Worm (Caenorhabditis elegans) whole organism, L4/young adult: ENCODE measurements around the gene F56D6.22.
"Not testable (repeated sequence)": the region's sequence is repeated elsewhere in the genome, so short reads cannot be mapped to it uniquely, and the experiment has no call there.

Experiments used
- W03F9.2 ChIP-seq: fragments of 150-350 bp; optimal IDR thresholded peaks from 2 replicates; lab custom pipeline; 2014; ENCODE audit warnings: missing biosample characterization, missing genetic modification characterization
- dao-5 ChIP-seq: sonication (generic microtip); optimal IDR thresholded peaks from 2 replicates; lab custom pipeline; 2016; ENCODE audit warnings: missing genotype, missing genetic modification characterization, moderate library complexity, missing compliant biosample characterization
- him-1 ChIP-seq: sonication (generic microtip); optimal IDR thresholded peaks from 2 replicates; lab custom pipeline; 2016; ENCODE audit warnings: missing genotype, missing genetic modification reagents, missing genetic modification characterization, missing compliant biosample characterization

F56D6.22 gene

DNA sequence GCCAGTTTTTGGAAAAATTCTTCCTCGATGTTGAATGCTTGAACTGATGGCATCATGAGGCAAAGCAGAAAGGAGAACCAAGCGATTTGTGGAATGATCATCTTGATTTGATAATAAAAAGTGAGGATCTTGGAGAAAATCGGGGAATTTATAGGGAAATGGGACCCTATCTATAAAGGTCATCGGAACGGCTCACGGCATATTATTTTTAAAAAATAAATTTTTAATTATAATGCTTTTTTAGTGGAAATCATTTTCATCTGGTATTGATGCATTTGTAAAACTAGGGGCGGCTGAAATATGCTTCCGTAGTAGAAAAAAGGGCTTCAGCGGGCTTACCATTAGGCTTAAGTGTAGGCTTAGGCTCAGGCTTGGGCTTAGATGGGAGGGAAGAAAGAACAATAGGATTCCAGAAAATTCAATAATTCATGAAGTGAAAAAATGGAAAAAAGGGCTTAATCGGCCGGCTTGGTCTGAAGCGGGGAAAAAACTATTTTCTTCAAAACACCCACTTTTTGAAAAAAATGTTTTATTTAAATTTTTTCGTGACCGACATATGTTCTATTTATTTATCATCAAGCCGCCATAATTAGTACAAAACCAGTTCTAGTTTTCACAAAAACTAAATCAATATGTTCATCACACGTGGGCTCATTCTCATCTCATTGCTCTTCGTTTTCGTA is at the start of gene F56D6.22, which contains the start of gene F56D6.12:
Gene F56D6.22 (minus strand): TSS at position 101 of the 683 bp plus-strand sequence.
Gene F56D6.12 (plus strand): TSS at position 633 of the 683 bp plus-strand sequence.
- TF ChIP-seq dao-5 (tag; lab: Kevin White, UChicago) (no peak), him-1 (no peak), W03F9.2 (no peak)

ce11 chrIV:3956705-3957104 is 49.3 kb upstream of the F56D6.22 start, which contains the start of gene clec-74:
Gene clec-74 (plus strand): TSS chrIV:3957005.
- no peak for TF ChIP-seq him-1
- TF ChIP-seq dao-5 (tag; lab: Kevin White, UChicago), result no peak
- TF ChIP-seq W03F9.2, result no peak

ce11 chrIV:3956095-3956494 is 48.7 kb upstream of the F56D6.22 start, which contains the start of gene clec-73:
Gene clec-73 (minus strand): TSS chrIV:3956195.
- no peak for TF ChIP-seq him-1
- TF ChIP-seq dao-5 (tag; lab: Kevin White, UChicago), result no peak
- TF ChIP-seq W03F9.2, result no peak

DNA sequence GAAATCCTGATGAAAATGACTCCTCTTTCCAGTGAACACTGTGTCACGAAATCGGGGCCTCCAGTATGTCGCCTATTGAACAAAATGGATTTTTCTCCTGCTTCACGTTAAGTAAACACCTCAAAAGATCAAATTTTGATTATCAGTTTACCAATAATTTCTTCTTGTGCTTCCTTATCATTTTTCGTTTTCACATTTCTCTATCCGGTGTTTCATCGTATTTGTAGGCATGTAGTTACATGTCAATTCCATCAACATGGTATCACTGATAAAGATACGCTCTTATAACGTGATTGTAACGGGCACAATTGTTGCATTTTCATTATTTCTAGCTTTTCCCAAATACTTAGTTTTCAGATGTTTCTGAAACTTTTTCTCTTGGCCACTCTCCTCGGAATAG is 37.1 kb upstream of the F56D6.22 start, which contains the start of gene clec-72:
Gene clec-72 (plus strand): TSS at position 358 of the 400 bp plus-strand sequence.
- TF ChIP-seq him-1 (no peak), W03F9.2 (no peak), dao-5 (tag; lab: Kevin White, UChicago) (no peak)

DNA sequence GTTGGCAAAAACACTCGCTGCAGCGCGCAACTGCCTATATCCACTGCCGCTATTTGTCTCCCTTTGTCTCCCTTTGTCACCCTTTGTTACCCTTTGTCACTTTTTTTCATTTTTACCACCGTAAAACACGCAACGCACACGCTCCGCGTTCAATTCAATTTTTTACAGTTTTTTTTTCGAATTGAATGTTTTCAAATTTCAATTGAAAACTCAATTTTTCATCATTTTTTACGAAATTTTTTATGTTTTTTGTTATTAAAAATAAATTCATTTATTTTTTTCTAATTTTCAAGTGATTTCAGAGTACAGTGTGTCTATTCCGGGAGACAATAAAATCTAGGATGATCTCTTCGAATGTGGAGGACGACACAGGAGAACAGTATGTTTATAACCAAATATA is 35.6 kb upstream of the F56D6.22 start, which contains the start of gene Y46C8AL.11:
Gene Y46C8AL.11 (plus strand): TSS at position 301 of the 400 bp plus-strand sequence.
- TF ChIP-seq dao-5 (tag; lab: Kevin White, UChicago) (no peak), him-1 (no peak), W03F9.2 (no peak)

- TF ChIP-seq W03F9.2 (no peak), him-1 (no peak)
Observed at ce11 chrIV:3941658-3942328, 34.4 kb upstream of the F56D6.22 start, which contains the start of gene clec-174. Gene clec-174 (minus strand): TSS chrIV:3941708.

DNA sequence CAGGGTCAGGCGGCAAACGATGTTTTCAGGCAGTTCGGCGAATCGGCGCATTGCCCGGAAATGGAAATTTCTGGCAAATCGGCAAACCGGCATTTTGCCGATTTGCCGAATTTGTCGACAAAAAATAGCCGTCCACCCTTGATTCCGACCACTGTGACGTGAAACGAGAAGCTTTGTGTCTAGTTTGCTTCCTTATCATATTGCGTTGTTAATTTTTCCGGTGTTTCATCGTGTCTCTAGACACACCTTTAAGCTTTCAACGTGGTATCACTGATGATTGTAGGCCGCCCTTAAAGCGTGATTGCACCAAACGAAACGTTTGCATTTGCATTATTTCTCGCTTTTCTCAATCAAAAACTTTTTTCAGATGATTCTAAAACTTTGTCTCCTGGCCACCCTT is 29.7 kb upstream of the F56D6.22 start, which contains the start of gene clec-71:
Gene clec-71 (plus strand): TSS at position 362 of the 400 bp plus-strand sequence.
- TF ChIP-seq him-1 (no peak), W03F9.2 (no peak), dao-5 (tag; lab: Kevin White, UChicago) (no peak)

DNA sequence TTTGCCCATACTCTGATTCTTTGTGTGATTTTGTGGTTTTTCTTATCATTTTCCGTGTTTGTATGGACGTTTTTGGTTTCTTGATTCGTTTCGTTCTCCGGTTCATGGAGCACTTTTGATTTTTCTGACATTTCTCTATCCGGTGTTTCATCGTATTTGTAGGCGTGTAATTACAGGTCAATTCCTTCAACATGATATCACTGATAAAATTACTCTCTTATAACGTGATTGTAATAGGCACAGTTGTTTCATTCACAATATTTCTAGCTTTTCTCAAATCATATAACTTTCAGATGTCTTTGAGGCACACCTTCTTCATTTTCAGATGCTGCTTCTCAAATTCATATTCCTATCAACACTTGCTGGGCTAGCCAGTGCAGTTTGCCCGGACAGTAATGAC is 25.0 kb upstream of the F56D6.22 start, which contains the start of gene clec-70:
Gene clec-70 (plus strand): TSS at position 301 of the 400 bp plus-strand sequence.
- not testable (repeated sequence) for TF ChIP-seq dao-5 (tag; lab: Kevin White, UChicago); W03F9.2; him-1

ce11 chrIV:3926117-3926516 is 18.7 kb upstream of the F56D6.22 start, which contains the start of gene clec-68:
Gene clec-68 (plus strand): TSS chrIV:3926417.
- TF ChIP-seq W03F9.2, result no peak
- no peak for TF ChIP-seq him-1
- no peak for TF ChIP-seq dao-5 (tag; lab: Kevin White, UChicago)

- TF ChIP-seq dao-5 (tag; lab: Kevin White, UChicago) (no peak), W03F9.2 (no peak), him-1 (no peak)
Observed at ce11 chrIV:3921898-3922297, 14.5 kb upstream of the F56D6.22 start, which contains the start of gene clec-67. Gene clec-67 (plus strand): TSS chrIV:3922165.

- TF ChIP-seq W03F9.2 (no peak), him-1 (no peak), dao-5 (tag; lab: Kevin White, UChicago) (no peak)
Observed at ce11 chrIV:3919506-3919905, 12.1 kb upstream of the F56D6.22 start, which contains the start of gene srz-19. Gene srz-19 (plus strand): TSS chrIV:3919806.

DNA sequence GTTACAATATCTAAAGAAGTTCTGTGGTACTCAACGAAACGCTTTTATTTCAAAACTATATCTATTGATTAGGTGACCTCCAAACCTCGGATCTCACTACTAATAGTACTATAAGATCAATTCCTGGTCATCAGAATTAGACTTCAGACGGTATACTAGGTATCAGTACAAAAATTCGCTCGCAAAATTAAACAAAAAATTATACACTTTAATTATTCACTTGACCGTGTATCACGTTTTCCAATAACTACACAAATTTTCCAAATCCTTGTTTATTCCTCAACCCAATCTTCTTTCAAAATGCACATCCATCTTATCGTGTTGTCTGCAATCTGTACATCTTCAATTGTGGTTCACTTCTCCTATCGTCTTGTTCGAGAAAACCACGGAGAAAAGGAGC is 10.8 kb upstream of the F56D6.22 start, which contains the start of gene F56D6.23:
Gene F56D6.23 (plus strand): TSS at position 301 of the 400 bp plus-strand sequence.
- TF ChIP-seq dao-5 (tag; lab: Kevin White, UChicago) (no peak), W03F9.2 (no peak), him-1 (no peak)

DNA sequence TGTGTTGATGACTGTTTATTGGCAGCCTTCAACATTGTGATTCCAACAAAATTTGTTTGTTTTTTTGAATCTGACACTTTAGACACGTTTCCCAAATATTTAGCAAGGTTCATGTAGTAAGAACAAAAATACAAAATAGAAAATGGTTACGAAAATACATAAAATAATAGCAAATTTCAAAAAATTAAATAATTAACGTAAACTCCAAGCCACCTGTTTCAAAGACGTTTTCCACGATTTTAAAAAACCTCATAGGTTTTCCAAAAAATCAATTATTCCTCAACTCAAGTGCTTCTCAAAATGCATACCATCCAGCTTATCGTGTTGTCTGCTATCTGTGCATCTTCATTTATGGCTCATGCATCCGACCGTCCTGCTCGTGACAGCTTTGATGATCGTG is 10.0 kb upstream of the F56D6.22 start, which contains the start of gene F56D6.14:
Gene F56D6.14 (plus strand): TSS at position 301 of the 400 bp plus-strand sequence.
- TF ChIP-seq him-1 (no peak), W03F9.2 (no peak), dao-5 (tag; lab: Kevin White, UChicago) (no peak)

DNA sequence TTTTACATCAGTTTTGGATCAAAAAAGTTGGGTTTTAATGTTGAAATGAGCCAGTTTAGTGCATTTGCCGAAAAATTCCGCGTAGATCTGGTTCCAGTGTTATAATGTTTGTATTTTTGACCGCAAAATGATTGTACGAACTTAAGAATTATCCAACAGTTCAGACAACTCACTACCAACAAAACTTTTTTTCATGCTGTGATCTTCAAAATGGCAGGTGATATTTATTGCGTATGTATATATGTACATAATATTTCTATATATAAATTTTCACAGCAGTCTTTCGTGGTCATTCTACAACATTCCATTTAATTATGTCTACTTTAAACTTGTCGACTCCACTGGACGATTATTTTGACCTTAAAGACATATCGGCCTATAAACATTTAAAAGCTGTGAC is 7.9 kb upstream of the F56D6.22 start, which contains the start of gene srz-20:
Gene srz-20 (plus strand): TSS at position 301 of the 400 bp plus-strand sequence.
- TF ChIP-seq dao-5 (tag; lab: Kevin White, UChicago) (no peak), W03F9.2 (no peak), him-1 (no peak)
